Worm (Caenorhabditis elegans): ENCODE data around the gene lido-6.

lido-6 gene

ce11 chrX:17096508-17097234, 18.3 kb downstream of the lido-6 start, which contains the start of gene lido-1:
TSS of gene lido-1 (minus strand) at chrX:17096558.
- TF ChIP-seq F13H6.1 (tag; optimal IDR thresholded peaks at IDR 0.05) (no peak), unc-55 (GFP tag; optimal IDR thresholded peaks at IDR 0.05) (no peak), mdl-1 (tag; optimal IDR thresholded peaks at IDR 0.05) (no peak), sma-9 (GFP tag; optimal IDR thresholded peaks at IDR 0.05) (peak; percentile 9), sma-9 (tag; optimal IDR thresholded peaks at IDR 0.05) (no peak), elt-1 (tag; optimal IDR thresholded peaks at IDR 0.05) (peak; percentile 35), unc-39 (tag; optimal IDR thresholded peaks at IDR 0.05) (no peak), nhr-12 (tag; optimal IDR thresholded peaks at IDR 0.05) (no peak), mbf-1 (tag; optimal IDR thresholded peaks at IDR 0.05) (no peak), gmeb-1 (tag; optimal IDR thresholded peaks at IDR 0.05) (no peak), nhr-21 (tag; optimal IDR thresholded peaks at IDR 0.05) (no peak), fos-1 (tag; optimal IDR thresholded peaks at IDR 0.05) (no peak)

ce11 chrX:17093199-17093598, 21.8 kb downstream of the lido-6 start, which contains the start of gene C08A9.3:
TSS of gene C08A9.3 (minus strand) at chrX:17093299.
- TF ChIP-seq aly-2 (tag; optimal IDR thresholded peaks at IDR 0.05) (no peak), egl-27 (tag; optimal IDR thresholded peaks at IDR 0.05) (no peak), mdl-1 (tag; optimal IDR thresholded peaks at IDR 0.05) (no peak), sma-3 (GFP tag; optimal IDR thresholded peaks at IDR 0.05) (no peak), ama-1 (optimal IDR thresholded peaks at IDR 0.05) (no peak), nhr-25 (tag; optimal IDR thresholded peaks at IDR 0.05) (no peak), ztf-11 (tag; optimal IDR thresholded peaks at IDR 0.05) (no peak), ceh-16 (tag; optimal IDR thresholded peaks at IDR 0.05) (no peak), snpc-4 (tag; optimal IDR thresholded peaks at IDR 0.05) (no peak), peb-1 (tag; optimal IDR thresholded peaks at IDR 0.05) (no peak), nhr-12 (tag; optimal IDR thresholded peaks at IDR 0.05) (no peak), zag-1 (tag; optimal IDR thresholded peaks at IDR 0.05) (no peak), unc-55 (GFP tag; optimal IDR thresholded peaks at IDR 0.05) (no peak), mbf-1 (tag; optimal IDR thresholded peaks at IDR 0.05) (no peak), elt-3 (tag; optimal IDR thresholded peaks at IDR 0.05) (no peak)

- TF ChIP-seq sem-4 (tag; optimal IDR thresholded peaks at IDR 0.05) (no peak), ceh-16 (tag; optimal IDR thresholded peaks at IDR 0.05) (no peak), skn-1 (tag; optimal IDR thresholded peaks at IDR 0.05) (no peak), snpc-4 (tag; optimal IDR thresholded peaks at IDR 0.05) (no peak), ztf-1 (GFP tag; conservative IDR thresholded peaks at IDR 0.05) (no peak), ztf-4 (tag; optimal IDR thresholded peaks at IDR 0.05) (no peak), gmeb-1 (tag; optimal IDR thresholded peaks at IDR 0.05) (no peak), lin-39 (tag; optimal IDR thresholded peaks at IDR 0.05) (no peak), elt-1 (tag; optimal IDR thresholded peaks at IDR 0.05) (no peak), zag-1 (tag; optimal IDR thresholded peaks at IDR 0.05) (no peak), nhr-10 (tag; optimal IDR thresholded peaks at IDR 0.05) (no peak)
These were observed 22.6 kb downstream of the lido-6 start, which contains the start of gene sod-3 for ce11 chrX:17092416-17092815. TSS of gene sod-3 (plus strand) at chrX:17092753.

- no peak for TF ChIP-seq aly-2 (tag; optimal IDR thresholded peaks at IDR 0.05)
- TF ChIP-seq ztf-1 (GFP tag; conservative IDR thresholded peaks at IDR 0.05): no peak
- no peak for TF ChIP-seq R02D3.7 (tag; optimal IDR thresholded peaks at IDR 0.05)
- no peak for TF ChIP-seq skn-1 (tag; optimal IDR thresholded peaks at IDR 0.05)
- no peak for TF ChIP-seq sem-4 (tag; optimal IDR thresholded peaks at IDR 0.05)
- no peak for TF ChIP-seq elt-1 (tag; optimal IDR thresholded peaks at IDR 0.05)
- no peak for TF ChIP-seq gmeb-1 (tag; optimal IDR thresholded peaks at IDR 0.05)
- TF ChIP-seq nhr-10 (tag; optimal IDR thresholded peaks at IDR 0.05): no peak
- TF ChIP-seq sma-3 (GFP tag; optimal IDR thresholded peaks at IDR 0.05): no peak
- no peak for TF ChIP-seq unc-39 (tag; optimal IDR thresholded peaks at IDR 0.05)
These were observed 34.2 kb downstream of the lido-6 start, which contains the start of the genes irld-23 and C08A9.10 for ce11 chrX:17080635-17081376. TSS of gene irld-23 (minus strand) at chrX:17080685. TSS of gene C08A9.10 (plus strand) at chrX:17081179.

DNA sequence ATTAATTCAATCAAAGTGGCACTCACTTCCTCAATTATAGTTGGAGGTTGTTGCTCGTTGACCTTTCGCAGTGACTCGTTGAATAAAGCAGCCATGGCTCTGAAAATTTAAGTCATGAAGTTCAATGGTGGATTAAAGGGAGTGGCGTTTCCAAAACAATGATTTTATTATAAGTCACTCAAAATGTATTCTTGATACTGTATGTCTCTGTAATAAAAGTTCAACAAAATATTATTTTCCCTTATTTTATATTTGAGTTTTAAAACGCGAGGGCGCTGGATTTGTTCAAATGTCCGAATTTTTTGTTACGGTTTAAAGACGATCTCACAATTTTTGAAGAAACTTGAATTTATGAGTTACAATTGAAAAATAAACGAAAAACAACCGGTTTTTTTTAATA, 42.9 kb downstream of the lido-6 start, which contains the start of gene C30G4.4:
C30G4.4 (minus strand) TSS at position 101 of the 400 bp plus-strand sequence.
- no peak for TF ChIP-seq aly-2 (tag; optimal IDR thresholded peaks at IDR 0.05)
- no peak for TF ChIP-seq ztf-11 (tag; optimal IDR thresholded peaks at IDR 0.05)
- no peak for TF ChIP-seq sma-9 (GFP tag; optimal IDR thresholded peaks at IDR 0.05)
- no peak for TF ChIP-seq sma-9 (tag; optimal IDR thresholded peaks at IDR 0.05)
- TF ChIP-seq nhr-23 (tag; optimal IDR thresholded peaks at IDR 0.05): no peak

Data from whole organism, L2 larva.